Worm (Caenorhabditis elegans): ENCODE measurements around the gene C06A6.2.

Gene C06A6.2

ce11 chrIV:7844333-7844973 lies 2.0 kb upstream of the C06A6.2 start (continued):
- TF ChIP-seq F44E2.7 (GFP tag; IDR thresholded peaks at IDR 0.05) (no peak), F26F4.8 (GFP tag; conservative IDR thresholded peaks at IDR 0.05) (no peak), zip-11 (GFP tag; IDR thresholded peaks at IDR 0.05) (no peak), duxl-1 (tag; optimal IDR thresholded peaks at IDR 0.05; ENCODE audit: poor library complexity) (peak; percentile 17), aha-1 (tag) (no peak), spr-1 (tag; optimal IDR thresholded peaks at IDR 0.05) (no peak), daf-8 (GFP tag; IDR thresholded peaks at IDR 0.05) (no peak), cey-2 (tag; optimal IDR thresholded peaks at IDR 0.05; ENCODE audit: borderline replicate concordance, insufficient read depth) (no peak), tag-97 (GFP tag; IDR thresholded peaks at IDR 0.05) (no peak), spr-3 (GFP tag; optimal IDR thresholded peaks at IDR 0.05) (no peak), jun-1 (tag; optimal IDR thresholded peaks at IDR 0.05) (no peak), dve-1 (tag; optimal IDR thresholded peaks at IDR 0.05; ENCODE audit: insufficient read depth) (peak; percentile 89), F49E8.2 (tag; optimal IDR thresholded peaks at IDR 0.05; ENCODE audit: borderline replicate concordance) (no peak), attf-4 (tag; optimal IDR thresholded peaks at IDR 0.05) (no peak), Y105C5A.15 (GFP tag; IDR thresholded peaks at IDR 0.05) (no peak), Y75B8A.6 (GFP tag; IDR thresholded peaks at IDR 0.05) (no peak), nhr-102 (tag; optimal IDR thresholded peaks at IDR 0.05) (peak; percentile 57), unc-62 (GFP tag; optimal IDR thresholded peaks at IDR 0.05 in 1 of 2) (peak in 1 of 2 experiments; percentile 95), unc-62 (tag; optimal IDR thresholded peaks at IDR 0.05) (no peak), mdt-29 (GFP tag; IDR thresholded peaks at IDR 0.05) (no peak), ceh-82 (tag; optimal IDR thresholded peaks at IDR 0.05) (no peak), vab-7 (GFP tag; IDR thresholded peaks at IDR 0.05) (no peak), zip-2 (tag; optimal IDR thresholded peaks at IDR 0.05) (no peak), dmd-9 (GFP tag; IDR thresholded peaks at IDR 0.05) (no peak), daf-19 (GFP tag; conservative IDR thresholded peaks at IDR 0.05) (no peak), ztf-7 (tag; optimal IDR thresholded peaks at IDR 0.05) (no peak), unc-39 (tag; optimal IDR thresholded peaks at IDR 0.05) (no peak), hif-1 (tag; optimal IDR thresholded peaks at IDR 0.05) (no peak), lin-13 (GFP tag; optimal IDR thresholded peaks at IDR 0.05) (no peak), mdl-1 (tag; optimal IDR thresholded peaks at IDR 0.05) (peak in 1 of 2 experiments; percentile 38), R02D3.7 (tag; optimal IDR thresholded peaks at IDR 0.05) (no peak), zfp-2 (tag; optimal IDR thresholded peaks at IDR 0.05) (no peak), unc-130 (GFP tag; optimal IDR thresholded peaks at IDR 0.05) (no peak), hmg-1.1 (GFP tag; IDR thresholded peaks at IDR 0.05) (no peak), F10B5.3 (tag; optimal IDR thresholded peaks at IDR 0.05) (no peak), nhr-6 (tag; optimal IDR thresholded peaks at IDR 0.05) (no peak), lsy-2 (tag; optimal IDR thresholded peaks at IDR 0.05) (peak in 1 of 2 experiments; percentile 21), T20F7.1 (GFP tag; optimal IDR thresholded peaks at IDR 0.05) (peak; percentile 10), lin-1 (GFP tag; IDR thresholded peaks at IDR 0.05) (0 out of 2 replicates have a peak, but pooled peaks have one; percentile 44), skn-1 (tag; optimal IDR thresholded peaks at IDR 0.05) (no peak), nhr-48 (tag; optimal IDR thresholded peaks at IDR 0.05) (peak; percentile 19), lin-38 (GFP tag; IDR thresholded peaks at IDR 0.05) (no peak)

ce11 chrIV:7845585-7845984 lies 837 bp upstream of the C06A6.2 start:
- TF ChIP-seq mes-2 (tag; optimal IDR thresholded peaks at IDR 0.05; ENCODE audit: poor library complexity, severe bottlenecking) (peak; percentile 77), ceh-44 (GFP tag; IDR thresholded peaks at IDR 0.05) (no peak; the same call in 1 of the 2 replicates), nhr-102 (tag; optimal IDR thresholded peaks at IDR 0.05) (peak; percentile 52), lin-38 (GFP tag; IDR thresholded peaks at IDR 0.05) (peak; percentile 49), sdz-12 (GFP tag; optimal IDR thresholded peaks at IDR 0.05) (no peak), hlh-30 (tag; optimal IDR thresholded peaks at IDR 0.05; ENCODE audit: insufficient read depth) (peak; percentile 79), snpc-1.2 (GFP tag; IDR thresholded peaks at IDR 0.05) (no peak), F49E8.2 (tag; optimal IDR thresholded peaks at IDR 0.05; ENCODE audit: borderline replicate concordance) (no peak), set-16 (GFP tag; IDR thresholded peaks at IDR 0.05) (peak; percentile 82), hlh-11 (tag; optimal IDR thresholded peaks at IDR 0.05) (peak; percentile 92), ama-1 (optimal IDR thresholded peaks at IDR 0.05) (peak; percentile 24), ztf-11 (tag; optimal IDR thresholded peaks at IDR 0.05) (no peak), ces-1 (GFP tag; optimal IDR thresholded peaks at IDR 0.05) (no peak), dve-1 (tag; optimal IDR thresholded peaks at IDR 0.05; ENCODE audit: insufficient read depth) (peak; percentile 77)

Measured in whole organism, L4 larva.